Worm (Caenorhabditis elegans) whole organism, young adult: ENCODE data around the gene R05G6.4.

Experiments
- B0336.3 ChIP-seq: fragments of 200-800 bp; sonication (Bioruptor generic); IDR thresholded peaks from 2 replicates; pipeline ENCODE4 v1.3.6; 2022; ENCODE audit warnings: missing genetic modification characterization, missing compliant biosample characterization
- D2030.7 ChIP-seq: fragments of 200-800 bp; sonication (Bioruptor generic); IDR thresholded peaks from 2 replicates; pipeline ENCODE4 v1.3.6; 2022; ENCODE audit warnings: missing genetic modification reagents, missing genetic modification characterization, missing compliant biosample characterization
- F10E7.11 ChIP-seq: sonication (generic microtip); optimal IDR thresholded peaks from 2 replicates; lab custom pipeline; 2017; ENCODE audit warnings: mild to moderate bottlenecking, missing genetic modification characterization, moderate library complexity, missing compliant biosample characterization
- F39B2.1 ChIP-seq: fragments of 200-800 bp; sonication (Bioruptor generic); IDR thresholded peaks from 2 replicates; pipeline ENCODE4 v1.3.6; 2022; ENCODE audit warnings: missing genetic modification reagents, missing genetic modification characterization, missing compliant biosample characterization
- F57C9.4 ChIP-seq: sonication (generic microtip); optimal IDR thresholded peaks from 2 replicates; lab custom pipeline; 2017; ENCODE audit warnings: mild to moderate bottlenecking, missing genetic modification characterization, missing compliant biosample characterization
- K11D2.4 ChIP-seq: fragments of 200-800 bp; sonication (Bioruptor generic); IDR thresholded peaks from 2 replicates; pipeline ENCODE4 v1.3.6; 2022; ENCODE audit warnings: missing genetic modification reagents, missing genetic modification characterization, missing compliant biosample characterization
- K12H6.12 ChIP-seq: fragments of 200-800 bp; sonication (Bioruptor generic); optimal IDR thresholded peaks from 2 replicates; lab custom pipeline; 2018; ENCODE audit warnings: mild to moderate bottlenecking, missing genetic modification characterization, missing compliant biosample characterization
- T07F8.4 ChIP-seq: sonication (generic microtip); optimal IDR thresholded peaks from 2 replicates; lab custom pipeline; 2016; ENCODE audit warnings: mild to moderate bottlenecking, missing genetic modification characterization, moderate library complexity, missing compliant biosample characterization
- Y67H2A.10 ChIP-seq: fragments of 200-800 bp; sonication (Bioruptor generic); conservative IDR thresholded peaks from 2 replicates; pipeline ENCODE4 v1.3.6; 2022; ENCODE audit warnings: missing genetic modification reagents, missing genetic modification characterization, missing compliant biosample characterization
- aptf-3 ChIP-seq: fragments of 200-800 bp; sonication (Bioruptor generic); IDR thresholded peaks from 2 replicates; pipeline ENCODE4 v1.3.6; 2022; ENCODE audit warnings: missing genetic modification characterization, missing compliant biosample characterization
- attf-3 ChIP-seq: fragments of 200-800 bp; sonication (Bioruptor generic); conservative IDR thresholded peaks from 2 replicates; pipeline ENCODE4 v1.3.6; 2022; ENCODE audit warnings: missing genetic modification reagents, missing genetic modification characterization, missing compliant biosample characterization
- attf-6 ChIP-seq: fragments of 200-800 bp; sonication (Bioruptor generic); IDR thresholded peaks from 2 replicates; pipeline ENCODE4 v1.3.6; 2022; ENCODE audit warnings: missing genetic modification reagents, missing genetic modification characterization, missing compliant biosample characterization
- ceh-100 ChIP-seq: fragments of 200-800 bp; sonication (Bioruptor generic); IDR thresholded peaks from 2 replicates; pipeline ENCODE4 v1.3.6; 2022; ENCODE audit warnings: missing genetic modification reagents, missing genetic modification characterization, missing compliant biosample characterization
- dpff-1 ChIP-seq: sonication (generic microtip); optimal IDR thresholded peaks from 2 replicates; lab custom pipeline; 2017; ENCODE audit warnings: mild to moderate bottlenecking, missing genetic modification characterization, missing compliant biosample characterization
- dpl-1 ChIP-seq: fragments of 150-350 bp; optimal IDR thresholded peaks from 2 replicates; lab custom pipeline; 2014; ENCODE audit warnings: missing biosample characterization, missing genetic modification reagents, missing genetic modification characterization
- efl-1 ChIP-seq: fragments of 150-350 bp; optimal IDR thresholded peaks from 2 replicates; lab custom pipeline; 2014; ENCODE audit warnings: missing biosample characterization, missing genetic modification reagents, missing genetic modification characterization
- egl-44 ChIP-seq: fragments of 200-800 bp; sonication (Bioruptor generic); IDR thresholded peaks from 2 replicates; pipeline ENCODE4 v1.3.6; 2022; ENCODE audit warnings: missing genetic modification reagents, missing genetic modification characterization, missing compliant biosample characterization
- hrde-1 ChIP-seq: sonication (generic microtip); optimal IDR thresholded peaks from 2 replicates; lab custom pipeline; 2016; ENCODE audit warnings: missing genetic modification characterization, mild to moderate bottlenecking, missing compliant biosample characterization, moderate library complexity, missing genotype, missing genetic modification reagents, borderline replicate concordance
- let-526 ChIP-seq: fragments of 200-800 bp; sonication (Bioruptor generic); IDR thresholded peaks from 2 replicates; pipeline ENCODE4 v1.3.6; 2022; ENCODE audit warnings: missing genetic modification reagents, missing genetic modification characterization, missing compliant biosample characterization
- let-607 ChIP-seq, 2 experiments: fragments of 200-800 bp in 1 of 2; sonication (Bioruptor generic) in 1 of 2; sonication (generic microtip) in 1 of 2; optimal IDR thresholded peaks; 2 replicates each; lab custom pipeline; 2016 to 2018; ENCODE audit warnings: mild to moderate bottlenecking in 2 of 2, missing compliant biosample characterization in 2 of 2, missing genetic modification characterization in 2 of 2, moderate library complexity in 2 of 2, missing genotype in 1 of 2
- lin-35 ChIP-seq, 3 experiments: fragments of 150-350 bp in 2 of 3; sonication (generic microtip) in 1 of 3; optimal IDR thresholded peaks; 2 replicates each; lab custom pipeline; 2014 to 2018; ENCODE audit warnings: missing biosample characterization in 3 of 3, missing genetic modification characterization in 3 of 3, missing genetic modification reagents in 3 of 3
- mes-4 ChIP-seq: sonication (generic microtip); optimal IDR thresholded peaks from 2 replicates; lab custom pipeline; 2016; ENCODE audit warnings: missing genotype, missing genetic modification characterization, missing compliant biosample characterization
- nfya-2 ChIP-seq: fragments of 200-800 bp; sonication (Bioruptor generic); IDR thresholded peaks from 2 replicates; pipeline ENCODE4 v1.3.6; 2022; ENCODE audit warnings: missing genetic modification reagents, missing genetic modification characterization, missing compliant biosample characterization
- nfyb-1 ChIP-seq: fragments of 200-800 bp; sonication (Bioruptor generic); IDR thresholded peaks from 2 replicates; pipeline ENCODE4 v1.3.6; 2022; ENCODE audit warnings: missing genetic modification reagents, missing genetic modification characterization, missing compliant biosample characterization
- rec-8 ChIP-seq, 2 experiments: sonication (generic microtip); optimal IDR thresholded peaks; 2 replicates each; lab custom pipeline; 2016; ENCODE audit warnings: mild to moderate bottlenecking in 2 of 2, missing genetic modification characterization in 2 of 2, missing genetic modification reagents in 2 of 2, missing genotype in 2 of 2, missing biosample characterization in 1 of 2, missing compliant biosample characterization in 1 of 2, moderate library complexity in 1 of 2
- repo-1 ChIP-seq: sonication (generic microtip); optimal IDR thresholded peaks from 2 replicates; lab custom pipeline; 2017; ENCODE audit warnings: mild to moderate bottlenecking, missing genetic modification characterization, missing compliant biosample characterization
- sdz-38 ChIP-seq: sonication (generic microtip); optimal IDR thresholded peaks from 2 replicates; lab custom pipeline; 2016; ENCODE audit warnings: missing genotype, missing genetic modification characterization, missing compliant biosample characterization
- sea-2 ChIP-seq: fragments of 200-800 bp; sonication (Bioruptor generic); IDR thresholded peaks from 2 replicates; pipeline ENCODE4 v1.3.6; 2022; ENCODE audit warnings: missing genetic modification characterization, missing compliant biosample characterization
- snpc-1.1 ChIP-seq: sonication (generic microtip); optimal IDR thresholded peaks from 2 replicates; lab custom pipeline; 2017; ENCODE audit warnings: missing genetic modification characterization, mild to moderate bottlenecking, missing compliant biosample characterization, antibody characterized with exemption, moderate library complexity, missing genotype, missing genetic modification reagents; ENCODE audit not compliant: insufficient read depth
- snpc-1.3 ChIP-seq: sonication (generic microtip); optimal IDR thresholded peaks from 2 replicates; lab custom pipeline; 2017; ENCODE audit warnings: missing genetic modification characterization, mild to moderate bottlenecking, missing compliant biosample characterization, antibody characterized with exemption, moderate library complexity, missing genotype, missing genetic modification reagents; ENCODE audit not compliant: insufficient read depth
- snpc-3.4 ChIP-seq: sonication (generic microtip); optimal IDR thresholded peaks from 2 replicates; lab custom pipeline; 2017; ENCODE audit warnings: missing genetic modification characterization, mild to moderate bottlenecking, missing compliant biosample characterization, antibody characterized with exemption, moderate library complexity, missing genotype, missing genetic modification reagents
- somi-1 ChIP-seq: fragments of 200-800 bp; sonication (Bioruptor generic); optimal IDR thresholded peaks from 2 replicates; lab custom pipeline; 2018; ENCODE audit warnings: mild to moderate bottlenecking, missing genetic modification characterization, missing compliant biosample characterization
- xnd-1 ChIP-seq: sonication (generic microtip); optimal IDR thresholded peaks from 2 replicates; lab custom pipeline; 2016; ENCODE audit warnings: missing genotype, missing genetic modification reagents, missing genetic modification characterization, missing compliant biosample characterization
- ztf-6 ChIP-seq: fragments of 200-800 bp; sonication (Bioruptor generic); IDR thresholded peaks from 2 replicates; pipeline ENCODE4 v1.3.6; 2022; ENCODE audit warnings: missing genetic modification reagents, missing genetic modification characterization, missing compliant biosample characterization

Gene R05G6.4

ce11 chrIV:7508850-7509249, 4.2 kb upstream of the R05G6.4 start (continued):
- TF ChIP-seq attf-6 (GFP tag; lab: Robert Waterston, UW): no peak
- TF ChIP-seq mes-4 (tag; lab: Kevin White, UChicago): no peak
- peak; percentile 51 for TF ChIP-seq efl-1 (GFP tag; lab: Kevin White, UChicago)
- no peak for TF ChIP-seq let-607 (tag; optimal IDR thresholded peaks at IDR 0.05; lab: Kevin White, UChicago)
- no peak for TF ChIP-seq hrde-1
- no peak for TF ChIP-seq D2030.7 (GFP tag; lab: Robert Waterston, UW)

- TF ChIP-seq snpc-1.3 (tag; lab: Kevin White, UChicago) (peak; percentile 4), aptf-3 (GFP tag; lab: Robert Waterston, UW) (no peak), nfya-2 (GFP tag; lab: Robert Waterston, UW) (0 out of 2 replicates have a peak, but pooled peaks have one; percentile 80), somi-1 (GFP tag; lab: Kevin White, UChicago) (no peak), nfyb-1 (GFP tag; lab: Robert Waterston, UW) (peak; percentile 97), snpc-3.4 (tag; lab: Kevin White, UChicago) (peak; percentile 14), efl-1 (GFP tag; lab: Kevin White, UChicago) (peak; percentile 18), B0336.3 (no peak), repo-1 (no peak)
These were observed 2.2 kb upstream of the R05G6.4 start for ce11 chrIV:7510829-7511228.

- TF ChIP-seq K11D2.4 (GFP tag; lab: Robert Waterston, UW) (no peak), lin-35 (GFP tag; optimal IDR thresholded peaks at IDR 0.05; lab: Kevin White, UChicago) (no peak), dpff-1 (no peak), Y67H2A.10 (GFP tag; lab: Robert Waterston, UW) (no peak), snpc-1.1 (no peak), ceh-100 (GFP tag; lab: Robert Waterston, UW) (no peak), sdz-38 (tag; lab: Kevin White, UChicago) (no peak), T07F8.4 (tag; lab: Kevin White, UChicago) (no peak), F39B2.1 (GFP tag; lab: Robert Waterston, UW) (no peak), let-526 (GFP tag; lab: Robert Waterston, UW) (no peak), somi-1 (GFP tag; lab: Kevin White, UChicago) (no peak)
These were observed 3.1 kb downstream of the R05G6.4 start, which contains the start of the genes R05G6.9 and R05G6.3 for ce11 chrIV:7516167-7516566. R05G6.9 (minus strand) TSS chrIV:7516267. R05G6.3 (plus strand) TSS chrIV:7516552.

ce11 chrIV:7520258-7520657, 7.2 kb downstream of the R05G6.4 start:
- TF ChIP-seq attf-3 (GFP tag; lab: Robert Waterston, UW): no peak
- TF ChIP-seq rec-8 (tag; optimal IDR thresholded peaks at IDR 0.05; lab: Kevin White, UChicago): no peak
- TF ChIP-seq egl-44 (GFP tag; lab: Robert Waterston, UW): no peak
- TF ChIP-seq repo-1: no peak
- no peak for TF ChIP-seq ztf-6 (GFP tag; lab: Robert Waterston, UW)
- TF ChIP-seq K12H6.12 (tag; lab: Kevin White, UChicago): no peak
- TF ChIP-seq sea-2 (GFP tag; lab: Robert Waterston, UW): no peak
- no peak for TF ChIP-seq snpc-1.3 (tag; lab: Kevin White, UChicago)
- no peak for TF ChIP-seq nfyb-1 (GFP tag; lab: Robert Waterston, UW)
- no peak for TF ChIP-seq dpl-1 (GFP tag; lab: Kevin White, UChicago)
- TF ChIP-seq F57C9.4 (tag; lab: Kevin White, UChicago): no peak
- TF ChIP-seq xnd-1 (tag; lab: Kevin White, UChicago): no peak
- no peak for TF ChIP-seq F10E7.11
- TF ChIP-seq, all 124 proteins: peak for 0
